Worm (Caenorhabditis elegans) whole organism, L1 larva: ENCODE data around the gene lipl-3.

Source experiments
- F16B12.6 ChIP-seq: fragments of 150-350 bp; optimal IDR thresholded peaks from 2 replicates; lab custom pipeline; 2014; ENCODE audit warnings: missing biosample characterization, missing genetic modification characterization
- aha-1 ChIP-seq: fragments of 150-350 bp; optimal IDR thresholded peaks from 2 replicates; lab custom pipeline; 2014; ENCODE audit warnings: missing biosample characterization, missing genetic modification characterization
- ceh-63 ChIP-seq: fragments of 200-800 bp; sonication (Bioruptor generic); optimal IDR thresholded peaks from 2 replicates; lab custom pipeline; 2018; ENCODE audit warnings: mild to moderate bottlenecking, missing genetic modification characterization, missing compliant biosample characterization
- ceh-8 ChIP-seq: fragments of 200-800 bp; sonication (Bioruptor generic); optimal IDR thresholded peaks from 2 replicates; lab custom pipeline; 2018; ENCODE audit warnings: mild to moderate bottlenecking, missing genetic modification characterization, moderate library complexity, missing compliant biosample characterization
- dpl-1 ChIP-seq, 3 experiments: fragments of 150-350 bp in 2 of 3; sonication (generic microtip) in 1 of 3; optimal IDR thresholded peaks; 2 replicates each; lab custom pipeline; 2014 to 2017; ENCODE audit warnings: missing biosample characterization in 3 of 3, missing genetic modification characterization in 3 of 3, missing genetic modification reagents in 3 of 3
- dsc-1 ChIP-seq: sonication (generic microtip); optimal IDR thresholded peaks from 2 replicates; lab custom pipeline; 2016; ENCODE audit warnings: mild to moderate bottlenecking, missing genetic modification characterization, missing compliant biosample characterization
- efl-1 ChIP-seq, 4 experiments: fragments of 150-350 bp; optimal IDR thresholded peaks in 3 of 4; peaks in 1 of 4; 1 replicate in 1 of 4; 2 replicates in 3 of 4; lab custom pipeline; 2014; ENCODE audit warnings: missing biosample characterization in 2 of 4, missing genetic modification characterization in 2 of 4, missing genetic modification reagents in 2 of 4
- efl-3 ChIP-seq: fragments of 200-800 bp; sonication (Bioruptor generic); optimal IDR thresholded peaks from 2 replicates; lab custom pipeline; 2018; ENCODE audit warnings: mild to moderate bottlenecking, missing genetic modification characterization, missing compliant biosample characterization
- ets-5 ChIP-seq: fragments of 200-800 bp; sonication (Bioruptor generic); IDR thresholded peaks from 2 replicates; pipeline ENCODE4 v1.3.6; 2022; ENCODE audit warnings: missing genetic modification characterization, missing compliant biosample characterization
- fkh-10 ChIP-seq: sonication (generic microtip); optimal IDR thresholded peaks from 2 replicates; lab custom pipeline; 2017; ENCODE audit warnings: missing biosample characterization, missing genetic modification reagents, missing genetic modification characterization
- hlh-17 ChIP-seq: fragments of 200-800 bp; sonication (Bioruptor generic); optimal IDR thresholded peaks from 2 replicates; lab custom pipeline; 2018; ENCODE audit warnings: missing genetic modification characterization, mild to moderate bottlenecking, missing compliant biosample characterization, moderate library complexity, borderline replicate concordance
- irx-1 ChIP-seq: sonication (generic microtip); optimal IDR thresholded peaks from 2 replicates; lab custom pipeline; 2016; ENCODE audit warnings: missing genetic modification characterization, missing compliant biosample characterization
- isw-1 ChIP-seq: fragments of 200-800 bp; sonication (Bioruptor generic); IDR thresholded peaks from 2 replicates; pipeline ENCODE4 v1.3.6; 2022; ENCODE audit warnings: missing genetic modification characterization, missing compliant biosample characterization
- jun-1 ChIP-seq: fragments of 150-350 bp; optimal IDR thresholded peaks from 2 replicates; lab custom pipeline; 2014; ENCODE audit warnings: missing biosample characterization, missing genetic modification reagents, missing genetic modification characterization
- lin-13 ChIP-seq: fragments of 150-350 bp; optimal IDR thresholded peaks from 2 replicates; lab custom pipeline; 2014; ENCODE audit warnings: missing biosample characterization, missing genetic modification reagents, missing genetic modification characterization
- lin-35 ChIP-seq, 2 experiments: fragments of 150-350 bp; optimal IDR thresholded peaks; 2 replicates each; lab custom pipeline; 2014; ENCODE audit warnings: missing biosample characterization in 2 of 2, missing genetic modification characterization in 2 of 2, missing genetic modification reagents in 2 of 2
- lin-39 ChIP-seq: fragments of 150-350 bp; optimal IDR thresholded peaks from 2 replicates; lab custom pipeline; 2014; ENCODE audit warnings: missing biosample characterization, missing genetic modification reagents, missing genetic modification characterization
- mep-1 ChIP-seq: fragments of 150-350 bp; optimal IDR thresholded peaks from 2 replicates; lab custom pipeline; 2014; ENCODE audit warnings: missing biosample characterization, missing genetic modification characterization
- nhr-11 ChIP-seq: fragments of 150-350 bp; optimal IDR thresholded peaks from 2 replicates; lab custom pipeline; 2014; ENCODE audit warnings: missing biosample characterization, missing genetic modification characterization
- nhr-12 ChIP-seq: sonication (generic microtip); optimal IDR thresholded peaks from 2 replicates; lab custom pipeline; 2017; ENCODE audit warnings: missing biosample characterization, missing genetic modification characterization
- nhr-19 ChIP-seq: fragments of 200-800 bp; sonication (Bioruptor generic); conservative IDR thresholded peaks from 2 replicates; pipeline ENCODE4 v1.3.6; 2022; ENCODE audit warnings: missing genetic modification characterization, missing compliant biosample characterization
- nhr-20 ChIP-seq: sonication (generic microtip); optimal IDR thresholded peaks from 2 replicates; lab custom pipeline; 2016; ENCODE audit warnings: mild to moderate bottlenecking, missing genetic modification characterization, missing compliant biosample characterization
- nhr-237 ChIP-seq: fragments of 150-350 bp; optimal IDR thresholded peaks from 2 replicates; lab custom pipeline; 2014; ENCODE audit warnings: missing biosample characterization, missing genetic modification characterization
- nhr-47 ChIP-seq: sonication (generic microtip); optimal IDR thresholded peaks from 2 replicates; lab custom pipeline; 2016; ENCODE audit warnings: mild to moderate bottlenecking, missing genetic modification characterization, moderate library complexity, missing compliant biosample characterization
- nhr-76 ChIP-seq: sonication (generic microtip); optimal IDR thresholded peaks from 2 replicates; lab custom pipeline; 2017; ENCODE audit warnings: missing biosample characterization, missing genetic modification characterization
- nhr-77 ChIP-seq: fragments of 150-350 bp; optimal IDR thresholded peaks from 2 replicates; lab custom pipeline; 2014; ENCODE audit warnings: missing biosample characterization, missing genetic modification characterization
- nhr-84 ChIP-seq: sonication (generic microtip); optimal IDR thresholded peaks from 2 replicates; lab custom pipeline; 2017; ENCODE audit warnings: missing biosample characterization, missing genetic modification characterization
- nhr-85 ChIP-seq: sonication (generic microtip); peaks from one replicate; lab custom pipeline; 2016; ENCODE audit warnings: missing genetic modification characterization, inconsistent platforms, missing compliant biosample characterization
- nhr-90 ChIP-seq: sonication (generic microtip); optimal IDR thresholded peaks from 2 replicates; lab custom pipeline; 2016; ENCODE audit warnings: mild to moderate bottlenecking, missing genetic modification characterization, missing compliant biosample characterization; ENCODE audit not compliant: poor library complexity
- pag-3 ChIP-seq: sonication (generic microtip); optimal IDR thresholded peaks from 2 replicates; lab custom pipeline; 2017; ENCODE audit warnings: missing genetic modification characterization, mild to moderate bottlenecking, missing compliant biosample characterization, antibody characterized with exemption, borderline replicate concordance; ENCODE audit not compliant: insufficient read depth
- skn-1 ChIP-seq: fragments of 150-350 bp; optimal IDR thresholded peaks from 2 replicates; lab custom pipeline; 2014; ENCODE audit warnings: missing biosample characterization, missing genetic modification characterization
- sox-4 ChIP-seq: sonication (generic microtip); optimal IDR thresholded peaks from 2 replicates; lab custom pipeline; 2016; ENCODE audit warnings: missing genetic modification characterization, missing compliant biosample characterization
- sup-37 ChIP-seq: fragments of 200-800 bp; sonication (Bioruptor generic); optimal IDR thresholded peaks from 2 replicates; lab custom pipeline; 2018; ENCODE audit warnings: mild to moderate bottlenecking, missing genetic modification characterization, missing compliant biosample characterization
- tbx-2 ChIP-seq: sonication (generic microtip); optimal IDR thresholded peaks from 2 replicates; lab custom pipeline; 2016; ENCODE audit warnings: missing genetic modification characterization, missing compliant biosample characterization
- unc-30 ChIP-seq: sonication (generic microtip); optimal IDR thresholded peaks from 2 replicates; lab custom pipeline; 2017; ENCODE audit warnings: missing biosample characterization, missing genetic modification characterization
- unc-98 ChIP-seq: fragments of 200-800 bp; sonication (Bioruptor generic); IDR thresholded peaks from 2 replicates; pipeline ENCODE4 v1.3.6; 2022; ENCODE audit warnings: missing genetic modification characterization, missing compliant biosample characterization
- vab-15 ChIP-seq: sonication (generic microtip); optimal IDR thresholded peaks from 2 replicates; lab custom pipeline; 2017; ENCODE audit warnings: missing genotype, mild to moderate bottlenecking, missing genetic modification characterization, missing compliant biosample characterization
- xbp-1 ChIP-seq: sonication (generic microtip); optimal IDR thresholded peaks from 2 replicates; lab custom pipeline; 2016; ENCODE audit warnings: missing genetic modification characterization, missing compliant biosample characterization
- ztf-11 ChIP-seq, 2 experiments: sonication (generic microtip); optimal IDR thresholded peaks; 2 replicates each; lab custom pipeline; 2016 to 2017; ENCODE audit warnings: missing genetic modification characterization in 2 of 2, missing biosample characterization in 1 of 2, missing compliant biosample characterization in 1 of 2
- ztf-4 ChIP-seq: fragments of 150-350 bp; optimal IDR thresholded peaks from 2 replicates; lab custom pipeline; 2014; ENCODE audit warnings: missing biosample characterization, missing genetic modification characterization

Gene lipl-3

DNA sequence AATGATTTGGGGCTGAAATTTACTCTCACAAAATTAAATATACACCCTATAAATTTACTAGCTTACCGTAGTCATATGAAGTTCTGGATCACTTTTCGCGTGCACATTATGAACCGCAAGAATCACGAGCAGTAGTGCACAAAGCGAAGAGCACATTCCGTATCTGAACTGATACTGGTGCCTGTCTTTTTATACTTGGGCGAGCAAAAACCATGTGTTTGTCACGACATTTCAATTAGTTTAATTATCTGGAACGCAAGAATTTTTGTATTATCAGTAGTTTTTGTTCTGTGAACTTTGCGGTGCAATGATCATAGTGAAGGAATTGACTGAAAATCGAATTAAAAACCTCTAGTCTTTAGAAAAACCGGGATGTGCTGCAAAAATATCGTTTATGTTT is at the start of gene lipl-3:
TSS of gene lipl-3 (minus strand) at position 161 of the 400 bp plus-strand sequence.
- TF ChIP-seq nhr-47 = no peak
- no peak for TF ChIP-seq nhr-76 (tag; lab: Kevin White, UChicago)
- TF ChIP-seq dsc-1 = no peak
- no peak for TF ChIP-seq dpl-1 (GFP tag; optimal IDR thresholded peaks at IDR 0.05; lab: Kevin White, UChicago)
- no peak for TF ChIP-seq skn-1 (tag; lab: Kevin White, UChicago)
- TF ChIP-seq lin-13 (GFP tag; lab: Kevin White, UChicago) = no peak
- no peak for TF ChIP-seq tbx-2 (tag; lab: Kevin White, UChicago)
- TF ChIP-seq isw-1 (GFP tag; lab: Robert Waterston, UW) = no peak
- TF ChIP-seq nhr-20 (tag; lab: Kevin White, UChicago) = no peak
- TF ChIP-seq nhr-11 (tag; lab: Kevin White, UChicago) = no peak
- TF ChIP-seq, all 84 proteins: peak for 0

DNA sequence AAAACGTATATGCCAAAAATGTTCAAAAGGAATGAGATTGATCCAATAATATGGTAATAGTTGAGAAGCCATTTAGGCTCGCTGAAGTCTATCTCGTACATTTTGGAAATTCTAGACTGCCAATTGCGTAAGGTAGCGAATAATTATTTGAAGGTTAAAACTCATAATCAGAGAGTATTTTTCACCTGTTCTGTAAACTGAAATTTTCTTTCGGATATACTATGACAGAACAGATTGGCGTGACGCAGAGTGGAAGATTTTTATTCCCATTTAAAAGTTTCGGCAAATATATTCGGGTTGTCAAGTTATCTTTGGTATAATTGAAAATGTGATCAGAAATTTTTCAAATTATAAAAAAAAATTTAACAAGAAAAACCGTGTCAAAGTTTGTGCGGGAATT is 44.1 kb upstream of the lipl-3 start, which contains the start of gene sri-72:
TSS of gene sri-72 (minus strand) at position 101 of the 400 bp plus-strand sequence.
- no peak for TF ChIP-seq xbp-1
- TF ChIP-seq ztf-4 (tag; lab: Kevin White, UChicago) = no peak

DNA sequence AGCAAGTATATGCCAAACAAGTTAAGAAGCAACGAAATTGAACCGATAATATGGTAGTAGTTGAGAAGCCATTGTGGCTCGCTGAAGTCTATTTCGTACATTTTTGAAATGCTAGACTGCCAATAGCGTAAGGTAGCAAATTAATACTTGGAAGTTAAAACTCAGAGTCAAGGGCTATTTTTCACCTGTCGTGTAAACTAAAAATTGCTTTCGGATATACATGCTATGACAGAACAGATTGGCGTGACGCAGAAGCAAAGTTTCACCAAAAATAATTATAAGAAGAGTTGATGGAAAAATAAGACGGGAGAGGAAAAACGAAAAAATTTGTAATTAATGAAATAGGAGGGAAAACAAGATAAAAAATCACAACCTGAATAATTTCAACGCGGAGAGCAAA is 42.0 kb upstream of the lipl-3 start, which contains the start of gene sri-73:
TSS of gene sri-73 (minus strand) at position 101 of the 400 bp plus-strand sequence.
- no peak for TF ChIP-seq isw-1 (GFP tag; lab: Robert Waterston, UW)
- no peak for TF ChIP-seq skn-1 (tag; lab: Kevin White, UChicago)
- TF ChIP-seq tbx-2 (tag; lab: Kevin White, UChicago) = no peak
- TF ChIP-seq ztf-4 (tag; lab: Kevin White, UChicago) = no peak
- no peak for TF ChIP-seq F16B12.6 (tag; lab: Kevin White, UChicago)
- TF ChIP-seq aha-1 (tag; lab: Kevin White, UChicago) = no peak
- TF ChIP-seq nhr-85 (tag; lab: Kevin White, UChicago) = no peak
- no peak for TF ChIP-seq jun-1 (tag; lab: Kevin White, UChicago)
- no peak for TF ChIP-seq unc-30
- TF ChIP-seq sup-37 (GFP tag; lab: Kevin White, UChicago) = no peak
- no peak for TF ChIP-seq nhr-19 (GFP tag; lab: Robert Waterston, UW)
- no peak for TF ChIP-seq ets-5
- TF ChIP-seq nhr-77 = no peak
- no peak for TF ChIP-seq irx-1 (tag; lab: Kevin White, UChicago)
- no peak for TF ChIP-seq nhr-12
- no peak for TF ChIP-seq nhr-90 (tag; lab: Kevin White, UChicago)
- TF ChIP-seq efl-3 (GFP tag; lab: Kevin White, UChicago) = no peak
- no peak for TF ChIP-seq pag-3 (tag; lab: Kevin White, UChicago)

DNA sequence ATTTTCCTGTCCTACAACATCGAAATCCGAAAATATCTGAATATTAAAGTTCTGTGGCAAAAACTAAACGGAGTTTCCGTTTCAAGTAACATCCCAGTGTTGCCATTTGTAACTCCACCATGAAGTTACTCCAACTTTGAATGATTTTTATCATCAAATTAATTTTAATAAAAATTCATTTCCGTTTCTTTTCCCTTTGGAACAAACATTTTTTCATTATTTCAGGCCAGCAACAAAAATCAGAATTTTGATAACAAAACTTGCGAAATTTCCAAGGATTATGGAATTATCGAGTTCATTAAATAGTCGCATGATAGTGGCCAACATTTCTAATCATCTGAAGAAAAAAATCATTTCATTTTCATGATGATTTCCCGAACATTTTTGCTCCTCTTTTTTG is 38.8 kb upstream of the lipl-3 start, which contains the start of gene C14C6.2:
TSS of gene C14C6.2 (plus strand) at position 301 of the 400 bp plus-strand sequence.
- no peak for TF ChIP-seq ztf-4 (tag; lab: Kevin White, UChicago)
- TF ChIP-seq unc-98 (GFP tag; lab: Robert Waterston, UW) = no peak
- no peak for TF ChIP-seq nhr-84
- TF ChIP-seq mep-1 = no peak
- no peak for TF ChIP-seq vab-15 (tag; lab: Kevin White, UChicago)
- TF ChIP-seq ceh-8 (GFP tag; lab: Kevin White, UChicago) = no peak

DNA sequence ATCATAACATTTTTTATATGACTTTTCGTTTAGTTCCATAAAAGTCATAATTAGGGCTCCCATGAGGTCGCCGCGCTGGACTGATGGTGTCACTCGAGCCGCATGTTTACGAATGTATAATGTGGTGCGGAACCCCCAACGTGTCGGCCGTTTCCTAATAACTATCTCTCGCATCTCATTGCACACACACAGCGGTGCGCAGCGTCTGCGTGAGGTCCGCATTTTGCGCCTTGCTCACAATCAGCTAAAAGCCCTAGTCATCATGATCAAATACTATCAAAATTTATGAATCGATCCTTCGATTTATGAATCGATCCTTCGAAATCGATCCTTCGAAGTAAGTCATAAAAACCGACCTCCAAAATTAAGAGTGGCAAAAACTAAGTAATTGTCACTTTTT is 35.9 kb upstream of the lipl-3 start, which contains the start of gene srx-7:
TSS of gene srx-7 (plus strand) at position 256 of the 400 bp plus-strand sequence.
- TF ChIP-seq efl-3 (GFP tag; lab: Kevin White, UChicago) = no peak
- TF ChIP-seq unc-30 = no peak
- no peak for TF ChIP-seq ceh-63 (GFP tag; lab: Kevin White, UChicago)
- no peak for TF ChIP-seq sox-4
- TF ChIP-seq irx-1 (tag; lab: Kevin White, UChicago) = no peak
- no peak for TF ChIP-seq ceh-8 (GFP tag; lab: Kevin White, UChicago)
- no peak for TF ChIP-seq unc-98 (GFP tag; lab: Robert Waterston, UW)
- no peak for TF ChIP-seq ztf-4 (tag; lab: Kevin White, UChicago)
- TF ChIP-seq vab-15 (tag; lab: Kevin White, UChicago) = no peak
- TF ChIP-seq fkh-10 (GFP tag; lab: Kevin White, UChicago) = no peak
- TF ChIP-seq jun-1 (tag; lab: Kevin White, UChicago) = no peak
- TF ChIP-seq nhr-85 (tag; lab: Kevin White, UChicago) = no peak
- TF ChIP-seq lin-39 (tag; lab: Kevin White, UChicago) = no peak
- TF ChIP-seq ztf-11 (tag; optimal IDR thresholded peaks at IDR 0.05; lab: Kevin White, UChicago) = no peak
- TF ChIP-seq hlh-17 (GFP tag; lab: Kevin White, UChicago) = no peak
- no peak for TF ChIP-seq lin-35 (GFP tag; optimal IDR thresholded peaks at IDR 0.05; lab: Kevin White, UChicago)
- no peak for TF ChIP-seq nhr-237 (tag; lab: Kevin White, UChicago)
- no peak for TF ChIP-seq efl-1 (optimal IDR thresholded peaks at IDR 0.05; lab: Kevin White, UChicago)
- no peak for TF ChIP-seq efl-1 (GFP tag; optimal IDR thresholded peaks at IDR 0.05 in 1 of 2; lab: Kevin White, UChicago)
- TF ChIP-seq, all 84 proteins: peak for 0
